Worm (Caenorhabditis elegans): ENCODE results near the gene abhd-3.2.

Gene abhd-3.2

ce11 chrX:1025010-1025409 lies 47.2 kb upstream of the abhd-3.2 start, which contains the start of gene F55A4.3:
Gene F55A4.3 (minus strand): TSS chrX:1025110.
- TF ChIP-seq tbx-9 (tag; optimal IDR thresholded peaks at IDR 0.05; ENCODE audit: borderline replicate concordance) (no peak), akir-1 (GFP tag; optimal IDR thresholded peaks at IDR 0.05) (no peak), pha-4 (tag; optimal IDR thresholded peaks at IDR 0.05) (no peak), xnd-1 (tag; optimal IDR thresholded peaks at IDR 0.05) (no peak)

- no peak for TF ChIP-seq nfya-2 (GFP tag; IDR thresholded peaks at IDR 0.05)
- peak; percentile 2 for TF ChIP-seq ztf-26 (tag; optimal IDR thresholded peaks at IDR 0.05)
- no peak for TF ChIP-seq ceh-40 (GFP tag; IDR thresholded peaks at IDR 0.05)
- TF ChIP-seq ama-1 (optimal IDR thresholded peaks at IDR 0.05) = no peak
- TF ChIP-seq ama-1 (GFP tag; optimal IDR thresholded peaks at IDR 0.05) = no peak
- no peak for TF ChIP-seq D2030.7 (GFP tag; IDR thresholded peaks at IDR 0.05)
- peak; percentile 47; the same call in 1 of the 2 replicates for TF ChIP-seq cebp-1 (GFP tag; IDR thresholded peaks at IDR 0.05)
- TF ChIP-seq cebp-1 (tag; optimal IDR thresholded peaks at IDR 0.05) = peak; percentile 84
- peak; percentile 10 for TF ChIP-seq attf-5 (GFP tag; optimal IDR thresholded peaks at IDR 0.05)
- no peak for TF ChIP-seq ceh-91 (GFP tag; IDR thresholded peaks at IDR 0.05)
- TF ChIP-seq egrh-3 (GFP tag; IDR thresholded peaks at IDR 0.05) = peak; percentile 82; the same call in 1 of the 2 replicates
- peak; percentile 10 for TF ChIP-seq ceh-27 (GFP tag; optimal IDR thresholded peaks at IDR 0.05)
- TF ChIP-seq akir-1 (GFP tag; optimal IDR thresholded peaks at IDR 0.05) = no peak
- no peak for TF ChIP-seq lsy-27 (tag; optimal IDR thresholded peaks at IDR 0.05; ENCODE audit: borderline replicate concordance, insufficient read depth)
- TF ChIP-seq tbx-9 (tag; optimal IDR thresholded peaks at IDR 0.05; ENCODE audit: borderline replicate concordance) = no peak
- TF ChIP-seq snpc-1.1 (tag; optimal IDR thresholded peaks at IDR 0.05; ENCODE audit: insufficient read depth) = no peak
- no peak for TF ChIP-seq nfya-1 (tag; optimal IDR thresholded peaks at IDR 0.05; ENCODE audit: borderline replicate concordance, insufficient read depth)
- no peak for TF ChIP-seq bed-1 (GFP tag; IDR thresholded peaks at IDR 0.05)
- TF ChIP-seq egl-44 (GFP tag; IDR thresholded peaks at IDR 0.05) = no peak
- peak; percentile 28 for TF ChIP-seq somi-1 (GFP tag; optimal IDR thresholded peaks at IDR 0.05)
- no peak for TF ChIP-seq sptf-2 (GFP tag; optimal IDR thresholded peaks at IDR 0.05)
- TF ChIP-seq ztf-22 (GFP tag; optimal IDR thresholded peaks at IDR 0.05) = no peak
- TF ChIP-seq ccch-3 (GFP tag; optimal IDR thresholded peaks at IDR 0.05) = no peak
- TF ChIP-seq K11D2.4 (GFP tag; IDR thresholded peaks at IDR 0.05) = 0 out of 2 replicates have a peak, but pooled peaks have one; percentile 17
- no peak for TF ChIP-seq lag-1 (GFP tag; IDR thresholded peaks at IDR 0.05)
- TF ChIP-seq dox-1 (GFP tag; IDR thresholded peaks at IDR 0.05) = 0 out of 2 replicates have a peak, but pooled peaks have one; percentile 6
- TF ChIP-seq K12H6.12 (tag; optimal IDR thresholded peaks at IDR 0.05) = peak; percentile 62
- no peak for TF ChIP-seq ekl-4 (GFP tag; IDR thresholded peaks at IDR 0.05)
- TF ChIP-seq madf-3 (GFP tag; IDR thresholded peaks at IDR 0.05) = no peak
- no peak for TF ChIP-seq ceh-100 (GFP tag; IDR thresholded peaks at IDR 0.05)
- no peak for TF ChIP-seq Y79H2A.3 (GFP tag; conservative IDR thresholded peaks at IDR 0.05)
- no peak for TF ChIP-seq ztf-3 (GFP tag; optimal IDR thresholded peaks at IDR 0.05)
- TF ChIP-seq mcd-1 (GFP tag; IDR thresholded peaks at IDR 0.05) = peak; percentile 42
- TF ChIP-seq let-526 (GFP tag; IDR thresholded peaks at IDR 0.05) = no peak
- TF ChIP-seq Y53G8AR.9 (GFP tag; conservative IDR thresholded peaks at IDR 0.05) = no peak
- TF ChIP-seq C06A6.2 (GFP tag; conservative IDR thresholded peaks at IDR 0.05) = no peak
- TF ChIP-seq zim-3 (tag; optimal IDR thresholded peaks at IDR 0.05) = no peak
- no peak for TF ChIP-seq dpl-1 (GFP tag; optimal IDR thresholded peaks at IDR 0.05)
- no peak for TF ChIP-seq ztf-25 (GFP tag; IDR thresholded peaks at IDR 0.05)
- TF ChIP-seq madf-8 (GFP tag; conservative IDR thresholded peaks at IDR 0.05) = no peak
- TF ChIP-seq egl-18 (GFP tag; IDR thresholded peaks at IDR 0.05) = no peak
- TF ChIP-seq zfh-2 (GFP tag; conservative IDR thresholded peaks at IDR 0.05) = peak; percentile 97
- TF ChIP-seq snpc-1.3 (tag; optimal IDR thresholded peaks at IDR 0.05; ENCODE audit: insufficient read depth) = no peak
These were observed 44.1 kb upstream of the abhd-3.2 start for ce11 chrX:1021835-1022311.

Measured in whole organism, young adult.